Fruit fly (Drosophila melanogaster) whole organism, embryonic: ENCODE measurements around the gene Mgat4b.

Experiments used
- Atf6 ChIP-seq: fragments of 200-800 bp; sonication (Bioruptor generic); IDR thresholded peaks from 2 replicates; pipeline ENCODE4 v1.3.6; 2022; ENCODE audit warnings: missing biosample characterization, missing genetic modification characterization
- Bdp1 ChIP-seq: fragments of 200-800 bp; sonication (Bioruptor generic); optimal IDR thresholded peaks from 3 replicates; lab custom pipeline; 2016; ENCODE audit warnings: missing biosample characterization, missing genetic modification characterization
- C15 ChIP-seq: fragments of 200-800 bp; sonication (Bioruptor generic); IDR thresholded peaks from 3 replicates; pipeline ENCODE4 v1.3.6; 2022; ENCODE audit warnings: missing biosample characterization, missing genetic modification characterization
- CG10431 ChIP-seq: fragments of 200-800 bp; sonication (Bioruptor generic); optimal IDR thresholded peaks from 3 replicates; lab custom pipeline; 2018; ENCODE audit warnings: missing biosample characterization, mild to moderate bottlenecking, missing genetic modification characterization
- CG12236 ChIP-seq: fragments of 200-800 bp; sonication (Bioruptor generic); optimal IDR thresholded peaks from 2 replicates; lab custom pipeline; 2016; ENCODE audit warnings: missing biosample characterization, missing genetic modification characterization
- CG13287 ChIP-seq: fragments of 200-800 bp; sonication (Bioruptor generic); IDR thresholded peaks from 2 replicates; pipeline ENCODE4 v1.3.6; 2022; ENCODE audit warnings: missing biosample characterization, missing genetic modification characterization; ENCODE audit not compliant: partially characterized antibody
- CG14050 ChIP-seq: fragments of 200-800 bp; sonication (Bioruptor generic); IDR thresholded peaks from 3 replicates; pipeline ENCODE4 v1.3.6; 2022; ENCODE audit warnings: missing biosample characterization, missing genetic modification characterization
- CG14441 ChIP-seq: fragments of 200-800 bp; sonication (Bioruptor generic); IDR thresholded peaks from 2 replicates; pipeline ENCODE4 v1.3.6; 2022; ENCODE audit warnings: missing biosample characterization, missing genetic modification characterization
- CG15073 ChIP-seq: fragments of 200-800 bp; sonication (Bioruptor generic); optimal IDR thresholded peaks from 2 replicates; lab custom pipeline; 2016; ENCODE audit warnings: missing biosample characterization, missing genetic modification characterization
- CG1647 ChIP-seq: fragments of 200-800 bp; sonication (Bioruptor generic); optimal IDR thresholded peaks from 3 replicates; lab custom pipeline; 2016; ENCODE audit warnings: missing biosample characterization, missing genetic modification characterization
- CG17359 ChIP-seq: fragments of 200-800 bp; sonication (Bioruptor generic); optimal IDR thresholded peaks from 3 replicates; lab custom pipeline; 2018; ENCODE audit warnings: missing biosample characterization, mild to moderate bottlenecking, missing genetic modification characterization, moderate library complexity
- CG2875 ChIP-seq: fragments of 200-800 bp; sonication (Bioruptor generic); optimal IDR thresholded peaks from 2 replicates; lab custom pipeline; 2017; ENCODE audit warnings: missing biosample characterization, mild to moderate bottlenecking, missing genetic modification characterization, missing genetic modification reagents
- CG31441 ChIP-seq: fragments of 200-800 bp; sonication (Bioruptor generic); IDR thresholded peaks from 2 replicates; pipeline ENCODE4 v1.3.6; 2022; ENCODE audit warnings: missing biosample characterization, missing genetic modification characterization
- CG3407 ChIP-seq: fragments of 200-800 bp; sonication (Bioruptor generic); optimal IDR thresholded peaks from 2 replicates; lab custom pipeline; 2018; ENCODE audit warnings: missing biosample characterization, mild to moderate bottlenecking, missing genetic modification characterization
- CG34422 ChIP-seq: fragments of 200-800 bp; sonication (Bioruptor generic); IDR thresholded peaks from 3 replicates; pipeline ENCODE4 v1.3.6; 2022; ENCODE audit warnings: missing biosample characterization, missing genetic modification characterization
- CG42726 ChIP-seq: fragments of 200-800 bp; sonication (Bioruptor generic); IDR thresholded peaks from 2 replicates; pipeline ENCODE4 v1.3.6; 2022; ENCODE audit warnings: missing biosample characterization, missing genetic modification characterization; ENCODE audit not compliant: partially characterized antibody
- CG4282 ChIP-seq: fragments of 200-800 bp; sonication (Bioruptor generic); optimal IDR thresholded peaks from 2 replicates; lab custom pipeline; 2016; ENCODE audit warnings: missing biosample characterization, missing genetic modification characterization
- CG4820 ChIP-seq: fragments of 200-800 bp; sonication (Bioruptor generic); optimal IDR thresholded peaks from 3 replicates; lab custom pipeline; 2016; ENCODE audit warnings: missing biosample characterization, missing genetic modification characterization
- CG6254 ChIP-seq: fragments of 200-800 bp; sonication (Bioruptor generic); optimal IDR thresholded peaks from 3 replicates; lab custom pipeline; 2017; ENCODE audit warnings: mild to moderate bottlenecking, missing biosample characterization, missing genetic modification reagents, missing genetic modification characterization
- CG6683 ChIP-seq: fragments of 200-800 bp; sonication (Bioruptor generic); optimal IDR thresholded peaks from 2 replicates; lab custom pipeline; 2017; ENCODE audit warnings: missing biosample characterization, mild to moderate bottlenecking, missing genetic modification characterization, missing genetic modification reagents
- CG6813 ChIP-seq: fragments of 200-800 bp; sonication (Bioruptor generic); optimal IDR thresholded peaks from 2 replicates; lab custom pipeline; 2017; ENCODE audit warnings: missing biosample characterization, missing genetic modification characterization, mild to moderate bottlenecking, moderate library complexity, missing genetic modification reagents
- CG8089 ChIP-seq: fragments of 200-800 bp; sonication (Bioruptor generic); optimal IDR thresholded peaks from 3 replicates; lab custom pipeline; 2016; ENCODE audit warnings: missing biosample characterization, missing genetic modification characterization
- CG9437 ChIP-seq: fragments of 200-800 bp; sonication (Bioruptor generic); optimal IDR thresholded peaks from 2 replicates; lab custom pipeline; 2018; ENCODE audit warnings: missing biosample characterization, mild to moderate bottlenecking, missing genetic modification characterization
- CG9609 ChIP-seq: fragments of 200-800 bp; sonication (Bioruptor generic); optimal IDR thresholded peaks from 3 replicates; lab custom pipeline; 2016; ENCODE audit warnings: missing biosample characterization, missing genetic modification characterization
- CG9876 ChIP-seq: fragments of 200-800 bp; sonication (Bioruptor generic); optimal IDR thresholded peaks from 2 replicates; lab custom pipeline; 2016; ENCODE audit warnings: missing biosample characterization, missing genetic modification characterization
- Chrac-16 ChIP-seq: fragments of 200-800 bp; sonication (Bioruptor generic); optimal IDR thresholded peaks from 3 replicates; lab custom pipeline; 2016; ENCODE audit warnings: missing biosample characterization, missing genetic modification characterization
- Dbx ChIP-seq: fragments of 200-800 bp; sonication (Bioruptor generic); IDR thresholded peaks from 3 replicates; pipeline ENCODE4 v1.3.6; 2022; ENCODE audit warnings: missing biosample characterization, missing genetic modification characterization
- Dip3 ChIP-seq: fragments of 200-800 bp; sonication (Bioruptor generic); optimal IDR thresholded peaks from 3 replicates; lab custom pipeline; 2016; ENCODE audit warnings: missing biosample characterization, missing genetic modification characterization
- Doc2 ChIP-seq: fragments of 200-800 bp; sonication (Bioruptor generic); IDR thresholded peaks from 2 replicates; pipeline ENCODE4 v1.3.6; 2022; ENCODE audit warnings: missing biosample characterization, missing genetic modification characterization
- Ets65A ChIP-seq: fragments of 200-800 bp; sonication (Bioruptor generic); peaks from one replicate; lab custom pipeline; 2016; ENCODE audit warnings: missing biosample characterization, missing genetic modification characterization
- HLHmδ ChIP-seq: fragments of 200-800 bp; sonication (Bioruptor generic); optimal IDR thresholded peaks from 2 replicates; lab custom pipeline; 2018; ENCODE audit warnings: missing biosample characterization, mild to moderate bottlenecking, missing genetic modification characterization, moderate library complexity
- Kr ChIP-seq: fragments of 200-800 bp; sonication (Bioruptor generic); optimal IDR thresholded peaks from 2 replicates; lab custom pipeline; 2017; ENCODE audit warnings: missing biosample characterization, mild to moderate bottlenecking, missing genetic modification characterization
- Med ChIP-seq: fragments of 200-800 bp; sonication (Bioruptor generic); peaks from one replicate; lab custom pipeline; 2016; ENCODE audit warnings: missing biosample characterization, missing genetic modification characterization, mild to moderate bottlenecking, inconsistent platforms, moderate library complexity
- Myb ChIP-seq: fragments of 200-800 bp; sonication (Bioruptor generic); optimal IDR thresholded peaks from 2 replicates; lab custom pipeline; 2016; ENCODE audit warnings: missing biosample characterization, missing genetic modification characterization
- NK7.1 ChIP-seq: fragments of 200-800 bp; sonication (Bioruptor generic); optimal IDR thresholded peaks from 3 replicates; lab custom pipeline; 2016; ENCODE audit warnings: missing biosample characterization, missing genetic modification characterization
- ab ChIP-seq: fragments of 200-800 bp; sonication (Bioruptor generic); optimal IDR thresholded peaks from 2 replicates; lab custom pipeline; 2016; ENCODE audit warnings: missing biosample characterization, missing genetic modification characterization
- ap ChIP-seq: fragments of 200-800 bp; sonication (Bioruptor generic); IDR thresholded peaks from 2 replicates; pipeline ENCODE4 v1.3.6; 2022; ENCODE audit warnings: missing biosample characterization, missing genetic modification characterization
- ash1 ChIP-seq: fragments of 200-800 bp; sonication (Bioruptor generic); optimal IDR thresholded peaks from 2 replicates; lab custom pipeline; 2018; ENCODE audit warnings: missing biosample characterization, mild to moderate bottlenecking, missing genetic modification characterization
- cad ChIP-seq: fragments of >200 bp; optimal IDR thresholded peaks from 2 replicates; lab custom pipeline; 2017; ENCODE audit warnings: missing biosample characterization, missing genetic modification characterization
- chif ChIP-seq, 2 experiments: fragments of 200-800 bp; sonication (Bioruptor generic); optimal IDR thresholded peaks; 3 replicates each; lab custom pipeline; 2016; ENCODE audit warnings: missing biosample characterization in 2 of 2, missing genetic modification characterization in 2 of 2
- crc ChIP-seq: fragments of 200-800 bp; sonication (Bioruptor generic); optimal IDR thresholded peaks from 2 replicates; lab custom pipeline; 2016; ENCODE audit warnings: missing biosample characterization, missing genetic modification characterization
- da ChIP-seq: fragments of 200-800 bp; sonication (Bioruptor generic); optimal IDR thresholded peaks from 2 replicates; lab custom pipeline; 2016; ENCODE audit warnings: missing biosample characterization, missing genetic modification characterization
- ftz-f1 ChIP-seq: fragments of 200-800 bp; sonication (Bioruptor generic); optimal IDR thresholded peaks from 2 replicates; lab custom pipeline; 2016; ENCODE audit warnings: missing biosample characterization, missing genetic modification characterization
- gfzf ChIP-seq: fragments of 200-800 bp; sonication (Bioruptor generic); optimal IDR thresholded peaks from 2 replicates; lab custom pipeline; 2016; ENCODE audit warnings: missing biosample characterization, mild to moderate bottlenecking, missing genetic modification characterization, moderate library complexity
- her ChIP-seq: fragments of 200-800 bp; sonication (Bioruptor generic); optimal IDR thresholded peaks from 2 replicates; lab custom pipeline; 2016; ENCODE audit warnings: missing biosample characterization, missing genetic modification characterization
- jing ChIP-seq: fragments of 200-800 bp; sonication (Bioruptor generic); optimal IDR thresholded peaks from 2 replicates; lab custom pipeline; 2018; ENCODE audit warnings: missing biosample characterization, mild to moderate bottlenecking, missing genetic modification characterization
- mld ChIP-seq: fragments of 200-800 bp; sonication (Bioruptor generic); IDR thresholded peaks from 3 replicates; pipeline ENCODE4 v1.3.6; 2022; ENCODE audit warnings: missing biosample characterization, missing genetic modification characterization; ENCODE audit not compliant: partially characterized antibody
- sens-2 ChIP-seq: fragments of 200-800 bp; sonication (Bioruptor generic); IDR thresholded peaks from 2 replicates; pipeline ENCODE4 v1.3.6; 2022; ENCODE audit warnings: missing biosample characterization, missing genetic modification characterization
- slou ChIP-seq: fragments of 200-800 bp; sonication (Bioruptor generic); optimal IDR thresholded peaks from 3 replicates; lab custom pipeline; 2016; ENCODE audit warnings: missing biosample characterization, missing genetic modification characterization
- stc ChIP-seq: fragments of 200-800 bp; sonication (Bioruptor generic); IDR thresholded peaks from 2 replicates; pipeline ENCODE4 v1.3.6; 2022; ENCODE audit warnings: missing biosample characterization, missing genetic modification characterization
- tap ChIP-seq: fragments of 200-800 bp; optimal IDR thresholded peaks from 3 replicates; lab custom pipeline; 2019; ENCODE audit warnings: missing biosample characterization, mild to moderate bottlenecking, missing genetic modification characterization, moderate library complexity

The Mgat4b gene

dm6 chr3L:14786230-14786850 lies 17.3 kb upstream of the Mgat4b start, which contains the start of the genes bmm and Tdrd3 (continued):
- TF ChIP-seq CG10431 (GFP tag; lab: Kevin White, UChicago) = peak; percentile 74
- no peak for TF ChIP-seq Kr (GFP tag; lab: Kevin White, UChicago)
- TF ChIP-seq Dip3 (GFP tag; lab: Kevin White, UChicago) = peak; percentile 50
- peak; percentile 36 for TF ChIP-seq CG9876 (GFP tag; lab: Kevin White, UChicago)
- peak in 1 of 2 experiments; percentile 36 for TF ChIP-seq chif (GFP tag; optimal IDR thresholded peaks at IDR 0.05; lab: Kevin White, UChicago)
- TF ChIP-seq gfzf (GFP tag; lab: Kevin White, UChicago) = peak; percentile 77
- TF ChIP-seq CG34422 = peak; percentile 61
- TF ChIP-seq CG3407 (GFP tag; lab: Kevin White, UChicago) = peak; percentile 45
- TF ChIP-seq her (GFP tag; lab: Kevin White, UChicago) = no peak
- no peak for TF ChIP-seq ftz-f1 (GFP tag; lab: Kevin White, UChicago)
- TF ChIP-seq CG6254 (GFP tag; lab: Kevin White, UChicago) = peak; percentile 37
- peak; percentile 31 for TF ChIP-seq CG1647 (GFP tag; lab: Kevin White, UChicago)
- TF ChIP-seq CG14050 (GFP tag; lab: Robert Waterston, UW) = no peak
- TF ChIP-seq slou = peak; percentile 73
- TF ChIP-seq CG9609 (GFP tag; lab: Kevin White, UChicago) = peak; percentile 55
- TF ChIP-seq CG2875 = peak; percentile 24
- peak; percentile 72 for TF ChIP-seq CG9437 (GFP tag; lab: Kevin White, UChicago)
- no peak for TF ChIP-seq C15 (GFP tag; lab: Robert Waterston, UW)
- peak; percentile 73 for TF ChIP-seq CG17359
- peak; percentile 79 for TF ChIP-seq Chrac-16
- peak; percentile 86 for TF ChIP-seq CG42726
- TF ChIP-seq CG6683 (GFP tag; lab: Kevin White, UChicago) = peak; percentile 52
- TF ChIP-seq ash1 = no peak
- TF ChIP-seq Myb (GFP tag; lab: Kevin White, UChicago) = peak; percentile 39
- TF ChIP-seq CG4820 = peak; percentile 74
- no peak for TF ChIP-seq NK7.1 (GFP tag; lab: Kevin White, UChicago)
- no peak for TF ChIP-seq jing
- TF ChIP-seq CG14441 = peak; percentile 75
- TF ChIP-seq ab (GFP tag; lab: Kevin White, UChicago) = no peak
- peak; percentile 45 for TF ChIP-seq HLHmδ (GFP tag; lab: Kevin White, UChicago)
- no peak for TF ChIP-seq CG15073 (GFP tag; lab: Kevin White, UChicago)
- TF ChIP-seq tap (tag; lab: Kevin White, UChicago) = peak; percentile 73
- TF ChIP-seq CG13287 = peak; percentile 87
- peak; percentile 92 for TF ChIP-seq CG31441 (GFP tag; lab: Robert Waterston, UW)
- peak; percentile 98 for TF ChIP-seq Ets65A
- peak; percentile 30 for TF ChIP-seq CG6813 (GFP tag; lab: Kevin White, UChicago)
- TF ChIP-seq crc (GFP tag; lab: Kevin White, UChicago) = no peak
- no peak for TF ChIP-seq CG4282 (GFP tag; lab: Kevin White, UChicago)
- no peak for TF ChIP-seq Doc2
- peak; percentile 83 for TF ChIP-seq Dbx (GFP tag; lab: Robert Waterston, UW)
- TF ChIP-seq da (GFP tag; lab: Kevin White, UChicago) = no peak
- TF ChIP-seq Bdp1 (GFP tag; lab: Kevin White, UChicago) = peak; percentile 11
- TF ChIP-seq sens-2 = 0 out of 2 replicates have a peak, but pooled peaks have one; percentile 3
- peak; percentile 41; the same call in 1 of the 2 replicates for TF ChIP-seq Atf6 (GFP tag; lab: Robert Waterston, UW)
- TF ChIP-seq CG12236 (GFP tag; lab: Kevin White, UChicago) = no peak
- TF ChIP-seq ap (GFP tag; lab: Robert Waterston, UW) = peak; percentile 29; the same call in 1 of the 2 replicates
- no peak for TF ChIP-seq cad (GFP tag; lab: Kevin White, UChicago)
- TF ChIP-seq mld (GFP tag; lab: Robert Waterston, UW) = peak; percentile 71; the same call in 1 of the 3 replicates
- peak; percentile 25; the same call in 1 of the 2 replicates for TF ChIP-seq stc (GFP tag; lab: Robert Waterston, UW)
- TF ChIP-seq Med (GFP tag; lab: Kevin White, UChicago) = peak; percentile 84
- TF ChIP-seq CG8089 (GFP tag; lab: Kevin White, UChicago) = no peak
